Fruit fly (Drosophila melanogaster): ENCODE results near the gene CG34178.
A peak's percentile ranks its signal among the peaks of the same experiment; 100 is the strongest.

Gene CG34178

DNA sequence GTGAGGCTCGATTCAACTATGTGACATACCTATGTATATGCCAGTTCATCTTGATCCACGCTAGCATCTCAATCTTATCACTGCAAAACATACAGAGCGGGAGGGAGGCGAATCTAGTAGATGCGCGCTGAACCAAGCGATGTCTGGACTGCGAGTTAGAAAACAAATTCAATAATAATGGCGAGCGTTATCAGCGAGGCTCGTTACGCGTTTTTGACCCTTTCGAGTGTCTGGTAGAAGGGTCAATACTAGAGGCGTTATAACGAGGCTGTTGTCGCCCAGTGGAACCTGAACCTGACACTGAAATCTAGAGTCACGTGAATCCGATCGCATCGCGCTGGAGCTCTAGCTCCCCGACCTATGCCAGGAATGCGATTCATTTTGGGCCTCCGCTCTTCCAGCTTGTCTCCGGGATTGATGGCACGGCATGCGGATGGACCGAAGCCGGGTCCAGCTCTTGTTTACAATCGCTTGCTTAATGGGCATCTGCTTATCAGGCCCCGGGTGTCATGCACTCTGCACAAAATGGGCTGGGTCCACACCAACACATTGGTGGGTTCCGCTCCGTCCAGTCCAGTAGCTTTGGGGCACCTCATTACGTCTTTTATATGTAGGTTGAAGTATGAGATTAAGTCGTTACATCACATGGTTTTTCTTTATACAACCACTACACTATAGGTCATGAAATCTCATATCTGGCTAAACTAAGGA, 44.1 kb upstream of the CG34178 start (continued):
- peak in 1 of 2 experiments; percentile 76 for TF ChIP-seq Pdp1 (GFP tag; optimal IDR thresholded peaks at IDR 0.05)
- TF ChIP-seq Sin3A (optimal IDR thresholded peaks at IDR 0.05): no peak
- no peak for TF ChIP-seq pum (GFP tag; optimal IDR thresholded peaks at IDR 0.05)
- no peak for TF ChIP-seq CG15073 (GFP tag; optimal IDR thresholded peaks at IDR 0.05)
- no peak for TF ChIP-seq CG1233 (GFP tag; optimal IDR thresholded peaks at IDR 0.05)
- TF ChIP-seq CG7372 (GFP tag; IDR thresholded peaks at IDR 0.05): no peak
- TF ChIP-seq Xbp1 (GFP tag; optimal IDR thresholded peaks at IDR 0.05): no peak
- TF ChIP-seq CG3995 (GFP tag; optimal IDR thresholded peaks at IDR 0.05): no peak
- TF ChIP-seq CG31441 (GFP tag; IDR thresholded peaks at IDR 0.05): no peak
- TF ChIP-seq CG4360 (GFP tag; IDR thresholded peaks at IDR 0.05): no peak
- TF ChIP-seq Ets97D (GFP tag; optimal IDR thresholded peaks at IDR 0.05): no peak
- TF ChIP-seq Sry-δ (GFP tag; optimal IDR thresholded peaks at IDR 0.05): no peak
- peak; percentile 91 for TF ChIP-seq CG34376 (GFP tag; optimal IDR thresholded peaks at IDR 0.05)
- TF ChIP-seq CG6654 (GFP tag; optimal IDR thresholded peaks at IDR 0.05): no peak
- no peak for TF ChIP-seq CG17612 (GFP tag; IDR thresholded peaks at IDR 0.05)
- no peak for TF ChIP-seq lbe (GFP tag; optimal IDR thresholded peaks at IDR 0.05)
- no peak for TF ChIP-seq Sry-β (GFP tag; optimal IDR thresholded peaks at IDR 0.05)
- TF ChIP-seq Med (GFP tag): peak; percentile 28
- TF ChIP-seq fu2 (GFP tag; optimal IDR thresholded peaks at IDR 0.05): no peak
- TF ChIP-seq CG14965 (GFP tag; optimal IDR thresholded peaks at IDR 0.05; ENCODE audit: borderline replicate concordance): no peak
- no peak for TF ChIP-seq lov (optimal IDR thresholded peaks at IDR 0.05)
- no peak for TF ChIP-seq lov (GFP tag; IDR thresholded peaks at IDR 0.05)
- TF ChIP-seq CG11723 (GFP tag; optimal IDR thresholded peaks at IDR 0.05): no peak
- TF ChIP-seq en (GFP tag; optimal IDR thresholded peaks at IDR 0.05): no peak
- TF ChIP-seq CG3847 (GFP tag; IDR thresholded peaks at IDR 0.05): no peak
- peak in 1 of 2 experiments; percentile 68 for TF ChIP-seq Hr78 (GFP tag; optimal IDR thresholded peaks at IDR 0.05)
- TF ChIP-seq PHDP (tag; optimal IDR thresholded peaks at IDR 0.05): no peak
- no peak for TF ChIP-seq Asciz (GFP tag; optimal IDR thresholded peaks at IDR 0.05)
- TF ChIP-seq CG2678 (tag; optimal IDR thresholded peaks at IDR 0.05): no peak
- TF ChIP-seq so (GFP tag; IDR thresholded peaks at IDR 0.05): no peak
- no peak for TF ChIP-seq Nf-YC (tag; optimal IDR thresholded peaks at IDR 0.05)
- no peak for TF ChIP-seq Kr (GFP tag; optimal IDR thresholded peaks at IDR 0.05)
- TF ChIP-seq Sox100B (GFP tag; optimal IDR thresholded peaks at IDR 0.05): no peak
- TF ChIP-seq Dek (tag; optimal IDR thresholded peaks at IDR 0.05): no peak
- no peak for TF ChIP-seq dysf (GFP tag; IDR thresholded peaks at IDR 0.05)
- TF ChIP-seq Taf1 (GFP tag; IDR thresholded peaks at IDR 0.05): no peak
- no peak for TF ChIP-seq CG8765 (GFP tag; IDR thresholded peaks at IDR 0.05)

DNA sequence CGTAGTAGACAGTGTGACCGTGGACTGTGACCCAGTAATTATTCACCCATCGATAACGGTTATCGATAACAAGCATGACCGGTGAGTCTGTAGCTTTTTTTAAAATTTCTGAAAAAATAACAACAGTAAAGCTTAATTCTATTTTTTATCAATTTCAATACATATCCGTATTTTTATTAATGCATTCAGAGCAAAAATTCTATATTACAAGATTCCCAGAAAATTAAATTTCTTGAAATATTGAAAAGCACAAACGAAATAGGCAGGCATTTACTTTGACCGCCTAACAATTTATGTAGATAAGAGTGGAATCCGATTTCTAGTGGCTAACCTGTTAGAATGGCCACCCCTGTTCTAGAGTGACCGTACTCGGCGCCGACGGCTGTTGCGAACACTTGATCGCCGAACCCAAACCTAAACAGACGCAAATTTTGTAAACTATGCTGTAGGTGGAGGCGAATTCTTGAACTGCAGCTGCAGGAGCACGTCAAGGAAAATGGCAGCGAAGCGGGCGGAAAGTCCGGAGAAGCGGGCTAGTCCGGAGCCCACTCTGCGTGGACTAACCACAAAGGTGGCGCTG, 39.8 kb upstream of the CG34178 start, which contains the start of gene CG3652:
Gene CG3652, minus strand, starts transcription at position 35 of the 580 bp plus-strand sequence.
- peak; percentile 9 for TF ChIP-seq CG13775 (GFP tag; optimal IDR thresholded peaks at IDR 0.05)
- no peak for TF ChIP-seq Fer2 (tag; optimal IDR thresholded peaks at IDR 0.05)
- peak; percentile 11; the same call in 1 of the 2 replicates for TF ChIP-seq klu (GFP tag; IDR thresholded peaks at IDR 0.05)
- TF ChIP-seq CG15696 (tag; optimal IDR thresholded peaks at IDR 0.05): no peak
- peak; percentile 46; the same call in 1 of the 3 replicates for TF ChIP-seq CG6791 (GFP tag; IDR thresholded peaks at IDR 0.05; ENCODE audit: partially characterized antibody)
- peak; percentile 4 to 48 for TF ChIP-seq dpn (GFP tag; optimal IDR thresholded peaks at IDR 0.05)
- TF ChIP-seq tin (GFP tag; optimal IDR thresholded peaks at IDR 0.05): peak; percentile 33
- peak; percentile 48 for TF ChIP-seq CG12391 (tag; optimal IDR thresholded peaks at IDR 0.05)
- peak; percentile 23 for TF ChIP-seq bab2 (GFP tag; optimal IDR thresholded peaks at IDR 0.05)
- TF ChIP-seq stc (GFP tag; IDR thresholded peaks at IDR 0.05): no peak
- TF ChIP-seq CHES-1-like (GFP tag; optimal IDR thresholded peaks at IDR 0.05): peak; percentile 15
- TF ChIP-seq CG8388 (GFP tag; optimal IDR thresholded peaks at IDR 0.05): no peak
- TF ChIP-seq sens (GFP tag): peak; percentile 87
- no peak for TF ChIP-seq pan (optimal IDR thresholded peaks at IDR 0.05)
- no peak for TF ChIP-seq pan (GFP tag; optimal IDR thresholded peaks at IDR 0.05 in 1 of 2, IDR thresholded peaks at IDR 0.05 in 1 of 2)
